Fruit fly (Drosophila melanogaster) whole organism, embryonic: Measurements from ENCODE around the gene Indy.

ENCODE experiments used
- CG10209 ChIP-seq: fragments of 200-800 bp; sonication (Bioruptor generic); optimal IDR thresholded peaks from 3 replicates; lab custom pipeline; 2017; ENCODE audit warnings: missing biosample characterization, mild to moderate bottlenecking, missing genetic modification characterization, missing genetic modification reagents
- CG10565 ChIP-seq: fragments of 200-800 bp; sonication (Bioruptor generic); optimal IDR thresholded peaks from 3 replicates; lab custom pipeline; 2016; ENCODE audit warnings: missing biosample characterization, mild to moderate bottlenecking, missing genetic modification characterization
- CG11456 ChIP-seq: fragments of 200-800 bp; sonication (Bioruptor generic); IDR thresholded peaks from 3 replicates; pipeline ENCODE4 v1.3.6; 2022; ENCODE audit warnings: missing biosample characterization, missing genetic modification characterization
- CG11723 ChIP-seq: fragments of 200-800 bp; sonication (Bioruptor generic); optimal IDR thresholded peaks from 2 replicates; lab custom pipeline; 2017; ENCODE audit warnings: missing biosample characterization, mild to moderate bottlenecking, missing genetic modification characterization
- CG12155 ChIP-seq: fragments of 200-800 bp; sonication (Bioruptor generic); optimal IDR thresholded peaks from 3 replicates; lab custom pipeline; 2016; ENCODE audit warnings: missing biosample characterization, missing genetic modification characterization
- CG16779 ChIP-seq: fragments of 200-800 bp; sonication (Bioruptor generic); IDR thresholded peaks from 2 replicates; pipeline ENCODE4 v1.3.6; 2022; ENCODE audit warnings: missing biosample characterization, missing genetic modification characterization
- CG17359 ChIP-seq: fragments of 200-800 bp; sonication (Bioruptor generic); optimal IDR thresholded peaks from 3 replicates; lab custom pipeline; 2018; ENCODE audit warnings: missing biosample characterization, mild to moderate bottlenecking, missing genetic modification characterization, moderate library complexity
- CG2199 ChIP-seq: fragments of 200-800 bp; sonication (Bioruptor generic); IDR thresholded peaks from 3 replicates; pipeline ENCODE4 v1.3.6; 2022; ENCODE audit warnings: missing biosample characterization, missing genetic modification characterization
- CG31388 ChIP-seq: fragments of 200-800 bp; sonication (Bioruptor generic); optimal IDR thresholded peaks from 2 replicates; lab custom pipeline; 2016; ENCODE audit warnings: missing biosample characterization, missing genetic modification characterization
- CG33213 ChIP-seq: fragments of 200-800 bp; sonication (Bioruptor generic); optimal IDR thresholded peaks from 3 replicates; lab custom pipeline; 2016; ENCODE audit warnings: missing biosample characterization, missing genetic modification characterization
- CG34376 ChIP-seq: fragments of 200-800 bp; sonication (Bioruptor generic); optimal IDR thresholded peaks from 2 replicates; lab custom pipeline; 2018; ENCODE audit warnings: missing biosample characterization, mild to moderate bottlenecking, missing genetic modification characterization
- CG34422 ChIP-seq: fragments of 200-800 bp; sonication (Bioruptor generic); IDR thresholded peaks from 3 replicates; pipeline ENCODE4 v1.3.6; 2022; ENCODE audit warnings: missing biosample characterization, missing genetic modification characterization
- CG4282 ChIP-seq: fragments of 200-800 bp; sonication (Bioruptor generic); optimal IDR thresholded peaks from 2 replicates; lab custom pipeline; 2016; ENCODE audit warnings: missing biosample characterization, missing genetic modification characterization
- CG5245 ChIP-seq: fragments of 200-800 bp; sonication (Bioruptor generic); optimal IDR thresholded peaks from 3 replicates; lab custom pipeline; 2016; ENCODE audit warnings: missing biosample characterization, missing genetic modification characterization
- CG6175 ChIP-seq: fragments of 200-800 bp; sonication (Bioruptor generic); IDR thresholded peaks from 3 replicates; pipeline ENCODE4 v1.3.6; 2022; ENCODE audit warnings: missing biosample characterization, missing genetic modification characterization
- CG8089 ChIP-seq: fragments of 200-800 bp; sonication (Bioruptor generic); optimal IDR thresholded peaks from 3 replicates; lab custom pipeline; 2016; ENCODE audit warnings: missing biosample characterization, missing genetic modification characterization
- CG8290 ChIP-seq, 3 experiments: fragments of 200-800 bp; sonication (Bioruptor generic); optimal IDR thresholded peaks; 2 replicates each; lab custom pipeline; 2016 to 2019; ENCODE audit warnings: missing biosample characterization in 3 of 3, missing genetic modification characterization in 3 of 3, mild to moderate bottlenecking in 2 of 3, moderate library complexity in 1 of 3
- CTCF ChIP-seq: fragments of 200-800 bp; sonication (Bioruptor generic); optimal IDR thresholded peaks from 2 replicates; lab custom pipeline; 2017; ENCODE audit warnings: missing biosample characterization, mild to moderate bottlenecking, missing genetic modification characterization, moderate library complexity
- D19A ChIP-seq: fragments of 200-800 bp; optimal IDR thresholded peaks from 3 replicates; lab custom pipeline; 2019; ENCODE audit warnings: missing biosample characterization, mild to moderate bottlenecking, missing genetic modification characterization, moderate library complexity
- Dad ChIP-seq: fragments of 200-800 bp; sonication (Bioruptor generic); optimal IDR thresholded peaks from 3 replicates; lab custom pipeline; 2016; ENCODE audit warnings: missing biosample characterization, missing genetic modification characterization
- E2f2 ChIP-seq: fragments of 200-800 bp; sonication (Bioruptor generic); IDR thresholded peaks from 2 replicates; pipeline ENCODE4 v1.3.6; 2022; ENCODE audit warnings: missing biosample characterization, missing genetic modification characterization
- Fer3 ChIP-seq: fragments of 200-800 bp; sonication (Bioruptor generic); optimal IDR thresholded peaks from 2 replicates; lab custom pipeline; 2018; ENCODE audit warnings: missing biosample characterization, mild to moderate bottlenecking, missing genetic modification characterization, moderate library complexity
- HmgZ ChIP-seq: fragments of 200-800 bp; sonication (Bioruptor generic); optimal IDR thresholded peaks from 2 replicates; lab custom pipeline; 2018; ENCODE audit warnings: missing biosample characterization, mild to moderate bottlenecking, missing genetic modification characterization
- Hmx ChIP-seq: fragments of 200-800 bp; sonication (Bioruptor generic); optimal IDR thresholded peaks from 2 replicates; lab custom pipeline; 2016; ENCODE audit warnings: missing biosample characterization, missing genetic modification characterization
- Hr3 ChIP-seq: fragments of 200-800 bp; sonication (Bioruptor generic); optimal IDR thresholded peaks from 3 replicates; lab custom pipeline; 2016; ENCODE audit warnings: missing biosample characterization, missing genetic modification characterization
- Lhr ChIP-seq: fragments of 200-800 bp; sonication (Bioruptor generic); optimal IDR thresholded peaks from 3 replicates; lab custom pipeline; 2017; ENCODE audit warnings: mild to moderate bottlenecking, missing biosample characterization, missing genetic modification reagents, missing genetic modification characterization
- Med ChIP-seq: fragments of 200-800 bp; sonication (Bioruptor generic); peaks from one replicate; lab custom pipeline; 2016; ENCODE audit warnings: missing biosample characterization, missing genetic modification characterization, mild to moderate bottlenecking, inconsistent platforms, moderate library complexity
- Pdp1 ChIP-seq, 2 experiments: fragments of 200-800 bp; sonication (Bioruptor generic); optimal IDR thresholded peaks; 3 replicates each; lab custom pipeline; 2016; ENCODE audit warnings: missing biosample characterization in 2 of 2, missing genetic modification characterization in 2 of 2, mild to moderate bottlenecking in 1 of 2, moderate library complexity in 1 of 2
- Sox102F ChIP-seq: fragments of 200-800 bp; sonication (Bioruptor generic); optimal IDR thresholded peaks from 2 replicates; lab custom pipeline; 2018; ENCODE audit warnings: missing biosample characterization, mild to moderate bottlenecking, missing genetic modification characterization, moderate library complexity
- Sry-β ChIP-seq: fragments of 200-800 bp; sonication (Bioruptor generic); optimal IDR thresholded peaks from 2 replicates; lab custom pipeline; 2018; ENCODE audit warnings: missing biosample characterization, mild to moderate bottlenecking, missing genetic modification characterization, moderate library complexity
- bowl ChIP-seq: fragments of 200-800 bp; sonication (Bioruptor generic); IDR thresholded peaks from 2 replicates; pipeline ENCODE4 v1.3.6; 2022; ENCODE audit warnings: missing biosample characterization, missing genetic modification characterization
- cato ChIP-seq: fragments of 200-800 bp; sonication (Bioruptor generic); optimal IDR thresholded peaks from 2 replicates; lab custom pipeline; 2016; ENCODE audit warnings: missing biosample characterization, missing genetic modification characterization, borderline replicate concordance
- chinmo ChIP-seq: fragments of 200-800 bp; sonication (Bioruptor generic); IDR thresholded peaks from 4 replicates; pipeline ENCODE4 v1.3.6; 2022; ENCODE audit warnings: missing biosample characterization, missing genetic modification characterization; ENCODE audit not compliant: partially characterized antibody
- chn ChIP-seq: fragments of 200-800 bp; sonication (Bioruptor generic); optimal IDR thresholded peaks from 2 replicates; lab custom pipeline; 2016; ENCODE audit warnings: missing biosample characterization, missing genetic modification characterization
- crc ChIP-seq: fragments of 200-800 bp; sonication (Bioruptor generic); optimal IDR thresholded peaks from 2 replicates; lab custom pipeline; 2016; ENCODE audit warnings: missing biosample characterization, missing genetic modification characterization
- croc ChIP-seq: fragments of 200-800 bp; sonication (Bioruptor generic); conservative IDR thresholded peaks from 3 replicates; pipeline ENCODE4 v1.3.6; 2022; ENCODE audit warnings: missing biosample characterization, missing genetic modification characterization
- dmrt99B ChIP-seq: fragments of 200-800 bp; sonication (Bioruptor generic); optimal IDR thresholded peaks from 2 replicates; lab custom pipeline; 2018; ENCODE audit warnings: missing biosample characterization, mild to moderate bottlenecking, missing genetic modification characterization, moderate library complexity
- h ChIP-seq: fragments of >200 bp; optimal IDR thresholded peaks from 2 replicates; lab custom pipeline; 2017
- nerfin-1 ChIP-seq: fragments of 200-800 bp; sonication (Bioruptor generic); optimal IDR thresholded peaks from 3 replicates; lab custom pipeline; 2019; ENCODE audit warnings: missing biosample characterization, mild to moderate bottlenecking, missing genetic modification characterization, moderate library complexity
- pita ChIP-seq: fragments of 200-800 bp; sonication (Bioruptor generic); optimal IDR thresholded peaks from 2 replicates; lab custom pipeline; 2017; ENCODE audit warnings: missing biosample characterization, mild to moderate bottlenecking, missing genetic modification characterization
- salm ChIP-seq: fragments of 200-800 bp; sonication (Bioruptor generic); optimal IDR thresholded peaks from 2 replicates; lab custom pipeline; 2018; ENCODE audit warnings: missing biosample characterization, mild to moderate bottlenecking, missing genetic modification characterization
- sd ChIP-seq: fragments of 200-800 bp; sonication (Bioruptor generic); optimal IDR thresholded peaks from 3 replicates; lab custom pipeline; 2018; ENCODE audit warnings: missing biosample characterization, mild to moderate bottlenecking, missing genetic modification characterization, moderate library complexity
- sens ChIP-seq: fragments of 200-800 bp; sonication (Bioruptor generic); peaks from one replicate; lab custom pipeline; 2016; ENCODE audit warnings: missing biosample characterization, missing genetic modification characterization
- sqz ChIP-seq: fragments of 200-800 bp; sonication (Bioruptor generic); optimal IDR thresholded peaks from 3 replicates; lab custom pipeline; 2018; ENCODE audit warnings: missing biosample characterization, mild to moderate bottlenecking, missing genetic modification characterization
- sug ChIP-seq: fragments of 200-800 bp; optimal IDR thresholded peaks from 2 replicates; lab custom pipeline; 2019; ENCODE audit warnings: missing biosample characterization, mild to moderate bottlenecking, missing genetic modification characterization, moderate library complexity
- vfl ChIP-seq: fragments of 200-800 bp; sonication (Bioruptor generic); optimal IDR thresholded peaks from 2 replicates; lab custom pipeline; 2016; ENCODE audit warnings: missing biosample characterization, missing genetic modification characterization
- wdn ChIP-seq: fragments of 200-800 bp; sonication (Bioruptor generic); IDR thresholded peaks from 2 replicates; pipeline ENCODE4 v1.3.6; 2022; ENCODE audit warnings: missing biosample characterization, missing genetic modification characterization
- wek ChIP-seq: fragments of 200-800 bp; sonication (Bioruptor generic); optimal IDR thresholded peaks from 3 replicates; lab custom pipeline; 2018; ENCODE audit warnings: missing biosample characterization, mild to moderate bottlenecking, missing genetic modification characterization, moderate library complexity
- zfh2 ChIP-seq: fragments of 200-800 bp; sonication (Bioruptor generic); optimal IDR thresholded peaks from 2 replicates; lab custom pipeline; 2016; ENCODE audit warnings: missing biosample characterization, missing genetic modification characterization

Indy gene

DNA sequence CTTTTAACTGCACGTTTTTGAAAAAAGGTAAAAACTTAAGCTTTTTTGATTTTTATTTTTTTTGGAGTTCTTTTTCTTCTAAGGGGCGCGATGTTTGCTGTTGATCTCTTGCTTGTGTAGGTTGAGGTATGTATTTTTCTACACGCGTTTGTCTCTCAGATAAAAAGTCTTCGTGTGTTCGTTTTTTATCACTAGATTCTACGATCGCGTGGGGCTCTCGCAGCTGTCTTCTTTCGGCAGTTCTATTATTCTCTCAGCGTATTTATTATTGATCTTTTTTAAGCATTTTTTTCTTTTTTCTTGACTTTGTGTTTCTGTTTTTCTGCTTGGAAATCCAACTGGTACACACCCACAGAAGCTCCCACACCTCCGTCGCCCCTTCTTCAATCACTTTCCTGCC lies 49.0 kb upstream of the Indy start (continued):
- TF ChIP-seq cato (GFP tag; lab: Kevin White, UChicago): no peak
- no peak for TF ChIP-seq CG4282 (GFP tag; lab: Kevin White, UChicago)
- TF ChIP-seq CG16779 (GFP tag; lab: Robert Waterston, UW): no peak
- no peak for TF ChIP-seq h (lab: Kevin White, UChicago)
- TF ChIP-seq chn (GFP tag; lab: Kevin White, UChicago): no peak
- TF ChIP-seq Fer3: no peak
- TF ChIP-seq CG6175 (GFP tag; lab: Robert Waterston, UW): no peak
- TF ChIP-seq Sox102F: no peak
- TF ChIP-seq nerfin-1 (tag; lab: Kevin White, UChicago): no peak
- peak; percentile 29 for TF ChIP-seq Med (GFP tag; lab: Kevin White, UChicago)
- TF ChIP-seq CG33213 (GFP tag; lab: Kevin White, UChicago): no peak

DNA sequence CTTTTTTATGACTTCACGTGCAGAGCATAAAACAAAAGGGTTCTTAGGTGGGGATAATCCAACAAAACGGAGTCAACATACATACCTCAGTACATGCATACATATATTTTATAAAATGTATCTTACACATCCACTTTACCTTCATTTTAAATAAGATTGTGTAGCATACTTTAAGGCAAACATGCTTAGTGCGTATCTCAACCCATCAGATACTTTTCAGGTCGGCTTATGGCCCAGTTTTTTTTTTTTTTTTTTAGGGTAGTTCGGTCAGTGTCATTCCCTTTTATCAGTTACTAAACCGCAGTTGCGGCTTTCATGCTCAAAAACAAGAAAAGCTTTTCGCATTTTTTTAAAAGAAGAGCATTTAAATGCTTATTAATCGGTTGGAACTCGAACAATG lies 45.9 kb upstream of the Indy start, which contains the start of gene NijB:
Gene NijB, plus strand, starts transcription at position 398 of the 400 bp plus-strand sequence.
- TF ChIP-seq CTCF: peak; percentile 11
- TF ChIP-seq sd: peak; percentile 30
- 0 out of 4 replicates have a peak, but pooled peaks have one; percentile 30 for TF ChIP-seq chinmo
- TF ChIP-seq CG17359 (tag; lab: Kevin White, UChicago): peak; percentile 63
- peak in 1 of 2 experiments; percentile 60 for TF ChIP-seq Pdp1 (GFP tag; optimal IDR thresholded peaks at IDR 0.05; lab: Kevin White, UChicago)
- TF ChIP-seq Hr3: peak; percentile 80
- peak; percentile 52 for TF ChIP-seq HmgZ (tag; lab: Kevin White, UChicago)
- TF ChIP-seq CG31388 (GFP tag; lab: Kevin White, UChicago): no peak
- TF ChIP-seq vfl: no peak
- peak; percentile 3 for TF ChIP-seq CG8290 (GFP tag; optimal IDR thresholded peaks at IDR 0.05; lab: Kevin White, UChicago)
- peak in 1 of 2 experiments; percentile 8 for TF ChIP-seq CG8290 (tag; optimal IDR thresholded peaks at IDR 0.05; lab: Kevin White, UChicago)
- peak; percentile 4 for TF ChIP-seq sug (tag; lab: Kevin White, UChicago)
- TF ChIP-seq CG34422 (GFP tag; lab: Robert Waterston, UW): no peak
- peak; percentile 61 for TF ChIP-seq pita
- peak; percentile 32 for TF ChIP-seq D19A (tag; lab: Kevin White, UChicago)
- peak; percentile 12 for TF ChIP-seq CG34376
- peak; percentile 12; the same call in 1 of the 2 replicates for TF ChIP-seq E2f2
- no peak for TF ChIP-seq crc (GFP tag; lab: Kevin White, UChicago)
- TF ChIP-seq sqz (GFP tag; lab: Kevin White, UChicago): peak; percentile 85
- TF ChIP-seq Lhr (GFP tag; lab: Kevin White, UChicago): peak; percentile 23
- TF ChIP-seq CG2199 (GFP tag; lab: Robert Waterston, UW): 0 out of 3 replicates have a peak, but pooled peaks have one; percentile 45
- TF ChIP-seq Med (GFP tag; lab: Kevin White, UChicago): peak; percentile 44
- no peak for TF ChIP-seq CG10565
- peak; percentile 71 for TF ChIP-seq sens (GFP tag; lab: Kevin White, UChicago)
- TF ChIP-seq CG11456 (GFP tag; lab: Robert Waterston, UW): no peak

DNA sequence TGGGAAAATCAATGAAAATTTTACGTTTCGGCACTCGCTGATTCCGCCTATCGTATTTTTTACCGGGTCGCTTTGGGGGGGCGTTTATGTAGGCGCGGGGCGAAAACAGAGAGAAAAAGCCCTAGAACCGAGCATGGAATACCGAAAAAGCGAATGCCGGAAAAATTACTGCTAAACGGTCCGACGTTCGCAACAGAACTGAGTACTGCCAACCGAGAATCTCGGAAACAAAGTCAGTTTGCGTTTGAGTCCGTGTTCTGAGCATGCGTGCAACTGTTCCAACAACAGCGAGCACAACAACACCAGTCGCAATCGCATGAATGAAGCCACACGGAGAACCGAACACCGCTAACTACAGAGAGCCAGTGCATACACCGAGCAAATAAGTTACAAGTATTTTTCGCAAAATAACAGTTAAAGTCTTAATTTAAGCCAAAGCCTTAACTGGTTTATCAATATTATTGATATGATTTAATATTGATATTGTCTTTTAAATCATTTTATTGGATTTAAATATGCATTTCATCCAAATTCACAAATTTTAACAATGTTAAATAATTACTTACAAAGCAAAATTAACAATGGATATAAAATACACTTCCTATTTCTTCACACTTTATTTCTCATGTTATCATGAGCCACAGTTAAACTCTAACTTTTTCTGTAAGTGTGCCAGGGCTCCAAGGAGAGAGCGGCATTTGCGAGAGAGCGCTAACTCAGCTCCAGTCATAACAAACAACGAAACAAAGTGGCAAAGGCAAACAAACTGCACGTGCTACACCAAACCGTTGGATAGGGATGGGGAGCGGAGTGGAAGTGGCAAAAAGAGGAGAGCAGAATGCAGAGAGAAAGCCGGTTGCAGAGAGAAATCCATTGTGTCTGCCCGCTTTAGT lies 44.5 kb upstream of the Indy start, which contains the start of gene CG3961:
Gene CG3961, minus strand, starts transcription at position 201 of the 893 bp plus-strand sequence.
- TF ChIP-seq wdn (GFP tag; lab: Robert Waterston, UW): peak; percentile 80
- TF ChIP-seq salm (tag; lab: Kevin White, UChicago): peak; percentile 97
- peak; percentile 97 for TF ChIP-seq CG11723 (GFP tag; lab: Kevin White, UChicago)
- TF ChIP-seq croc: peak; percentile 96
- TF ChIP-seq dmrt99B (tag; lab: Kevin White, UChicago): peak; percentile 99
- peak; percentile 86 for TF ChIP-seq Dad (GFP tag; lab: Kevin White, UChicago)
- peak; percentile 52 for TF ChIP-seq zfh2 (GFP tag; lab: Kevin White, UChicago)
- peak; percentile 77 for TF ChIP-seq Hmx (GFP tag; lab: Kevin White, UChicago)
- peak; percentile 72 for TF ChIP-seq Sry-β
- TF ChIP-seq CG8089 (GFP tag; lab: Kevin White, UChicago): peak; percentile 83
- TF ChIP-seq wek (GFP tag; lab: Kevin White, UChicago): peak; percentile 67
- peak; percentile 98 for TF ChIP-seq CG10209 (GFP tag; lab: Kevin White, UChicago)
- TF ChIP-seq CG5245 (GFP tag; lab: Kevin White, UChicago): peak; percentile 96
- peak; percentile 89 for TF ChIP-seq CG12155 (GFP tag; lab: Kevin White, UChicago)
- TF ChIP-seq bowl (GFP tag; lab: Robert Waterston, UW): peak; percentile 52; the same call in 1 of the 2 replicates
